Worm (Caenorhabditis elegans): ENCODE measurements around the gene F02A9.1.

Gene F02A9.1

DNA sequence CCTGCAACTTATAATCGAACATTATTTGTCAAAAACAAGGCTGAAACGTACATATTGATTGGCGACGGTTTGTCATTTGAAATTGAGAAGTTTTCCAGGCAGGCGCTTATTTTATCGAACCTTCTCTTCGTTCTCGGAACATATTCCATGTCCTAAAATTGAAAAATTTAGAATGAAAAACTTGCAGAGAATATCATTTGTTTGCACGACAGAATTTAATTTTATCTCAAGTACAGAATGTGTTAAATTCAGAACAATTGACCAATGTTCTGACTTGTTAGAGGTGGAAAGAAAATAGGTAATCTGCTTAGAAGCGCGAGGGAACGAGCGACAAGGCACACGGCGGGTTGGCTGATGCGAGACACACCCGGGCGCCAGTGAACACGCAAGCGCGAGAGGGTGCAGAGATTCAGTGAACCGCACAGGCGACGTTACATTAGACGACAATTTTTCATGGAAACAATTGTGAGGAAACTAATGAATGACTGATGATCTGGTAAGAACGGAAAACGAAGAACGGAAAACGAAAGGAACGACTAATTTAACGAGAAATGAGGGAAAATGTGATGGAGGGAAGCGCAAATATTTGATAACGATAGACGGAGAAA, 25.1 kb downstream of the F02A9.1 start (continued):
- TF ChIP-seq ceh-27 (GFP tag; optimal IDR thresholded peaks at IDR 0.05), result peak; percentile 45
- TF ChIP-seq snpc-4 (GFP tag; optimal IDR thresholded peaks at IDR 0.05), result no peak
- TF ChIP-seq snpc-4 (tag; optimal IDR thresholded peaks at IDR 0.05), result peak in 1 of 4 experiments; percentile 54
- peak; percentile 80 for TF ChIP-seq ama-1 (optimal IDR thresholded peaks at IDR 0.05)
- TF ChIP-seq ama-1 (GFP tag; optimal IDR thresholded peaks at IDR 0.05), result no peak
- no peak for TF ChIP-seq unc-130 (GFP tag; optimal IDR thresholded peaks at IDR 0.05)
- peak; percentile 36 for TF ChIP-seq tbp1 (GFP tag; optimal IDR thresholded peaks at IDR 0.05)
- no peak for TF ChIP-seq ZK185.1 (tag; optimal IDR thresholded peaks at IDR 0.05; ENCODE audit: poor library complexity, severe bottlenecking)
- peak; percentile 85 for TF ChIP-seq let-526 (GFP tag; IDR thresholded peaks at IDR 0.05)

ce11 chrIII:9051714-9052113, 25.9 kb downstream of the F02A9.1 start:
- TF ChIP-seq hrde-1 (tag; optimal IDR thresholded peaks at IDR 0.05; ENCODE audit: borderline replicate concordance) (no peak), ztf-26 (tag; optimal IDR thresholded peaks at IDR 0.05) (no peak), attf-5 (GFP tag; optimal IDR thresholded peaks at IDR 0.05) (no peak), dpl-1 (GFP tag; optimal IDR thresholded peaks at IDR 0.05) (no peak), repo-1 (tag; optimal IDR thresholded peaks at IDR 0.05) (no peak), aptf-2 (GFP tag; conservative IDR thresholded peaks at IDR 0.05) (no peak), chd-7 (tag; optimal IDR thresholded peaks at IDR 0.05) (no peak), madf-6 (GFP tag; IDR thresholded peaks at IDR 0.05) (no peak), ama-1 (optimal IDR thresholded peaks at IDR 0.05) (peak; percentile 35), ama-1 (GFP tag; optimal IDR thresholded peaks at IDR 0.05) (no peak), mes-4 (tag; optimal IDR thresholded peaks at IDR 0.05) (peak; percentile 3), zfh-2 (GFP tag; conservative IDR thresholded peaks at IDR 0.05) (peak; percentile 50; the same call in 1 of the 2 replicates), D2030.7 (GFP tag; IDR thresholded peaks at IDR 0.05) (no peak), ccch-3 (GFP tag; optimal IDR thresholded peaks at IDR 0.05) (no peak), him-1 (tag; optimal IDR thresholded peaks at IDR 0.05) (no peak), ceh-58 (GFP tag; IDR thresholded peaks at IDR 0.05) (no peak), rcor-1 (GFP tag; IDR thresholded peaks at IDR 0.05) (no peak), ceh-40 (GFP tag; IDR thresholded peaks at IDR 0.05) (no peak), mel-28 (tag; optimal IDR thresholded peaks at IDR 0.05; ENCODE audit: borderline replicate concordance) (no peak)

DNA sequence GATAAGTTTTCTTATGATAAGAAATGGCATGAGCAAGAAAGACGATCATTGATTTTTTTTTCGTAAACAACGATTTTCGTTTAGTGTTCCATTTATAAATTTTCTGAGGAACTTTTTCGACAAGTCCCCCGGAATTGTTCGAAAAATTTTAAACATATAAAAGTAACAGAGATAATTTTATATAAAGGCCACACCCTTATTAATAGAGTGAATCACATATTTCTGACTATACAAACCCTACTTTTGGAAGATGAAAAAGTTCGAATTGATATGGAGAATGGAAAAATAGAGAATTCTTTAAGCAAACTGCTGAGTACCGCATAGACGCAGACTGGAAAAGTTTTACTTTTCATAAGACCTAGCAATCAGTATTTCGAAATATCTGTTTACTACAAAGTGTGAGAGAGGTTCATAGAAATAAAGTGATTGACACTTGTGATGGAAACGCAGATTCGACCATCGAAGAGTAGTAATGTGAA, 26.4 kb downstream of the F02A9.1 start:
- TF ChIP-seq ama-1 (optimal IDR thresholded peaks at IDR 0.05), result peak; percentile 98
- TF ChIP-seq ama-1 (GFP tag; optimal IDR thresholded peaks at IDR 0.05), result peak in 1 of 2 experiments; percentile 80
- TF ChIP-seq attf-3 (GFP tag; conservative IDR thresholded peaks at IDR 0.05), result no peak
- TF ChIP-seq Y79H2A.3 (GFP tag; conservative IDR thresholded peaks at IDR 0.05), result peak; percentile 72; the same call in 1 of the 2 replicates
- TF ChIP-seq ceh-40 (GFP tag; IDR thresholded peaks at IDR 0.05), result peak; percentile 42; the same call in 1 of the 2 replicates
- TF ChIP-seq akir-1 (GFP tag; optimal IDR thresholded peaks at IDR 0.05), result peak; percentile 20
- no peak for TF ChIP-seq zfh-2 (GFP tag; conservative IDR thresholded peaks at IDR 0.05)
- TF ChIP-seq F57C9.4 (tag; optimal IDR thresholded peaks at IDR 0.05), result peak; percentile 37
- TF ChIP-seq ztf-3 (GFP tag; optimal IDR thresholded peaks at IDR 0.05), result no peak
- no peak; the same call in 1 of the 2 replicates for TF ChIP-seq lin-26 (GFP tag; IDR thresholded peaks at IDR 0.05)
- TF ChIP-seq F55B11.4 (tag; optimal IDR thresholded peaks at IDR 0.05; ENCODE audit: borderline replicate concordance, insufficient read depth), result no peak
- peak; percentile 72 for TF ChIP-seq mel-28 (tag; optimal IDR thresholded peaks at IDR 0.05; ENCODE audit: borderline replicate concordance)
- TF ChIP-seq ztf-28 (GFP tag; IDR thresholded peaks at IDR 0.05), result no peak
- no peak for TF ChIP-seq attf-6 (GFP tag; IDR thresholded peaks at IDR 0.05)
- 0 out of 2 replicates have a peak, but pooled peaks have one; percentile 6 for TF ChIP-seq aptf-3 (GFP tag; IDR thresholded peaks at IDR 0.05)
- TF ChIP-seq nfya-1 (tag; optimal IDR thresholded peaks at IDR 0.05; ENCODE audit: borderline replicate concordance, insufficient read depth), result no peak
- no peak for TF ChIP-seq mes-4 (tag; optimal IDR thresholded peaks at IDR 0.05)
- TF ChIP-seq lag-1 (GFP tag; IDR thresholded peaks at IDR 0.05), result no peak
- no peak for TF ChIP-seq sea-2 (GFP tag; IDR thresholded peaks at IDR 0.05)
- TF ChIP-seq ZK185.1 (tag; optimal IDR thresholded peaks at IDR 0.05; ENCODE audit: poor library complexity, severe bottlenecking), result no peak
- TF ChIP-seq let-526 (GFP tag; IDR thresholded peaks at IDR 0.05), result peak; percentile 63; the same call in 1 of the 2 replicates
- no peak for TF ChIP-seq F57A8.1 (GFP tag; optimal IDR thresholded peaks at IDR 0.05)
- no peak for TF ChIP-seq snpc-3.4 (tag; optimal IDR thresholded peaks at IDR 0.05)
- peak; percentile 41; the same call in 1 of the 2 replicates for TF ChIP-seq C06A6.2 (GFP tag; conservative IDR thresholded peaks at IDR 0.05)
- TF ChIP-seq egl-44 (GFP tag; IDR thresholded peaks at IDR 0.05), result peak; percentile 45; the same call in 1 of the 2 replicates
- TF ChIP-seq nhr-27 (tag; optimal IDR thresholded peaks at IDR 0.05), result no peak
